Fruit fly (Drosophila melanogaster) whole organism, embryonic: ENCODE data around the gene CG34001.

Experiments
- Abd-B ChIP-seq: fragments of 200-800 bp; sonication (Bioruptor generic); optimal IDR thresholded peaks from 2 replicates; lab custom pipeline; 2018; ENCODE audit warnings: missing biosample characterization, mild to moderate bottlenecking, missing genetic modification characterization, moderate library complexity
- Aef1 ChIP-seq: fragments of 200-800 bp; sonication (Bioruptor generic); IDR thresholded peaks from 3 replicates; pipeline ENCODE4 v1.3.6; 2022; ENCODE audit warnings: missing biosample characterization, missing genetic modification characterization
- CG14667 ChIP-seq: fragments of 200-800 bp; sonication (Bioruptor generic); IDR thresholded peaks from 2 replicates; pipeline ENCODE4 v1.3.6; 2022; ENCODE audit warnings: missing biosample characterization, missing genetic modification characterization
- CG14710 ChIP-seq: fragments of 200-800 bp; sonication (Bioruptor generic); optimal IDR thresholded peaks from 3 replicates; lab custom pipeline; 2019; ENCODE audit warnings: missing biosample characterization, mild to moderate bottlenecking, missing genetic modification characterization, moderate library complexity
- CG15601 ChIP-seq: fragments of 200-800 bp; sonication (Bioruptor generic); optimal IDR thresholded peaks from 3 replicates; lab custom pipeline; 2019; ENCODE audit warnings: missing biosample characterization, mild to moderate bottlenecking, missing genetic modification characterization, moderate library complexity
- CG17359 ChIP-seq: fragments of 200-800 bp; sonication (Bioruptor generic); optimal IDR thresholded peaks from 3 replicates; lab custom pipeline; 2018; ENCODE audit warnings: missing biosample characterization, mild to moderate bottlenecking, missing genetic modification characterization, moderate library complexity
- CG3065 ChIP-seq: fragments of 200-800 bp; sonication (Bioruptor generic); optimal IDR thresholded peaks from 2 replicates; lab custom pipeline; 2016; ENCODE audit warnings: missing biosample characterization, missing genetic modification characterization
- CG32767 ChIP-seq: fragments of 200-800 bp; sonication (Bioruptor generic); IDR thresholded peaks from 2 replicates; pipeline ENCODE4 v1.3.6; 2022; ENCODE audit warnings: missing biosample characterization, missing genetic modification characterization
- CG33557 ChIP-seq: fragments of 200-800 bp; sonication (Bioruptor generic); optimal IDR thresholded peaks from 2 replicates; lab custom pipeline; 2019; ENCODE audit warnings: missing biosample characterization, mild to moderate bottlenecking, missing genetic modification characterization, moderate library complexity
- CG3726 ChIP-seq: fragments of 200-800 bp; sonication (Bioruptor generic); IDR thresholded peaks from 3 replicates; pipeline ENCODE4, ENCODE4 v1.3.6; 2022; ENCODE audit warnings: missing biosample characterization, missing genetic modification characterization
- CG3838 ChIP-seq: fragments of 200-800 bp; sonication (Bioruptor generic); optimal IDR thresholded peaks from 3 replicates; lab custom pipeline; 2016; ENCODE audit warnings: missing biosample characterization, missing genetic modification characterization
- CG6654 ChIP-seq: fragments of 200-800 bp; sonication (Bioruptor generic); optimal IDR thresholded peaks from 2 replicates; lab custom pipeline; 2017; ENCODE audit warnings: missing biosample characterization, mild to moderate bottlenecking, missing genetic modification characterization
- CG7963 ChIP-seq: fragments of 200-800 bp; sonication (Bioruptor generic); IDR thresholded peaks from 3 replicates; pipeline ENCODE4 v1.3.6; 2022; ENCODE audit warnings: missing biosample characterization, missing genetic modification characterization; ENCODE audit not compliant: partially characterized antibody
- CG9932 ChIP-seq: fragments of 200-800 bp; sonication (Bioruptor generic); IDR thresholded peaks from 2 replicates; pipeline ENCODE4 v1.3.6; 2022; ENCODE audit warnings: missing biosample characterization, missing genetic modification characterization
- Elba2 ChIP-seq: fragments of 200-800 bp; sonication (Bioruptor generic); optimal IDR thresholded peaks from 3 replicates; lab custom pipeline; 2016; ENCODE audit warnings: missing biosample characterization, missing genetic modification characterization
- HmgD ChIP-seq: fragments of 200-800 bp; sonication (Bioruptor generic); optimal IDR thresholded peaks from 3 replicates; lab custom pipeline; 2016; ENCODE audit warnings: missing biosample characterization, missing genetic modification characterization
- HmgZ ChIP-seq: fragments of 200-800 bp; sonication (Bioruptor generic); optimal IDR thresholded peaks from 2 replicates; lab custom pipeline; 2018; ENCODE audit warnings: missing biosample characterization, mild to moderate bottlenecking, missing genetic modification characterization
- Hr78 ChIP-seq, 2 experiments: fragments of 200-800 bp in 1 of 2; fragments of >200 bp in 1 of 2; sonication (Bioruptor generic) in 1 of 2; optimal IDR thresholded peaks; 2 replicates each; lab custom pipeline; 2017 to 2019; ENCODE audit warnings: missing biosample characterization in 2 of 2, missing genetic modification characterization in 2 of 2, mild to moderate bottlenecking in 1 of 2, moderate library complexity in 1 of 2
- Ravus ChIP-seq: fragments of 200-800 bp; sonication (Bioruptor generic); IDR thresholded peaks from 2 replicates; pipeline ENCODE4 v1.3.6; 2022; ENCODE audit warnings: missing biosample characterization, missing genetic modification characterization
- Scr ChIP-seq: fragments of 200-800 bp; sonication (Bioruptor generic); IDR thresholded peaks from 2 replicates; pipeline ENCODE4 v1.3.6; 2022; ENCODE audit warnings: missing biosample characterization, missing genetic modification characterization; ENCODE audit not compliant: partially characterized antibody
- Tbp ChIP-seq: fragments of >200 bp; optimal IDR thresholded peaks from 2 replicates; lab custom pipeline; 2018; ENCODE audit warnings: missing biosample characterization, missing genetic modification characterization
- Xrp1 ChIP-seq: fragments of 200-800 bp; sonication (Bioruptor generic); IDR thresholded peaks from 2 replicates; pipeline ENCODE4 v1.3.6; 2022; ENCODE audit warnings: missing biosample characterization, missing genetic modification characterization
- YL-1 ChIP-seq: fragments of 200-800 bp; sonication (Bioruptor generic); optimal IDR thresholded peaks from 3 replicates; lab custom pipeline; 2017; ENCODE audit warnings: missing biosample characterization, mild to moderate bottlenecking, missing genetic modification characterization
- al ChIP-seq: fragments of 200-800 bp; sonication (Bioruptor generic); IDR thresholded peaks from 2 replicates; pipeline ENCODE4 v1.3.6; 2022; ENCODE audit warnings: missing biosample characterization, missing genetic modification characterization
- bab2 ChIP-seq: fragments of 200-800 bp; sonication (Bioruptor generic); optimal IDR thresholded peaks from 2 replicates; lab custom pipeline; 2016; ENCODE audit warnings: missing biosample characterization, missing genetic modification characterization
- bbx ChIP-seq: fragments of 200-800 bp; sonication (Bioruptor generic); IDR thresholded peaks from 2 replicates; pipeline ENCODE4 v1.3.6; 2022; ENCODE audit warnings: missing biosample characterization, missing genetic modification characterization; ENCODE audit not compliant: partially characterized antibody
- cad ChIP-seq: fragments of >200 bp; optimal IDR thresholded peaks from 2 replicates; lab custom pipeline; 2017; ENCODE audit warnings: missing biosample characterization, missing genetic modification characterization
- cwo ChIP-seq: fragments of 200-800 bp; sonication (Bioruptor generic); optimal IDR thresholded peaks from 3 replicates; lab custom pipeline; 2017; ENCODE audit warnings: missing biosample characterization, missing genetic modification characterization, mild to moderate bottlenecking, moderate library complexity, missing genetic modification reagents
- dmrt11E ChIP-seq: fragments of 200-800 bp; sonication (Bioruptor generic); optimal IDR thresholded peaks from 3 replicates; lab custom pipeline; 2018; ENCODE audit warnings: missing biosample characterization, mild to moderate bottlenecking, missing genetic modification characterization, moderate library complexity
- dmrt99B ChIP-seq: fragments of 200-800 bp; sonication (Bioruptor generic); optimal IDR thresholded peaks from 2 replicates; lab custom pipeline; 2018; ENCODE audit warnings: missing biosample characterization, mild to moderate bottlenecking, missing genetic modification characterization, moderate library complexity
- gcm ChIP-seq: fragments of 200-800 bp; sonication (Bioruptor generic); optimal IDR thresholded peaks from 2 replicates; lab custom pipeline; 2019; ENCODE audit warnings: missing biosample characterization, mild to moderate bottlenecking, missing genetic modification characterization, moderate library complexity
- ham ChIP-seq: fragments of 200-800 bp; sonication (Bioruptor generic); IDR thresholded peaks from 2 replicates; pipeline ENCODE4 v1.3.6; 2022; ENCODE audit warnings: missing biosample characterization, missing genetic modification characterization
- lilli ChIP-seq: fragments of 200-800 bp; sonication (Bioruptor generic); optimal IDR thresholded peaks from 3 replicates; lab custom pipeline; 2016; ENCODE audit warnings: missing biosample characterization, missing genetic modification characterization
- lov ChIP-seq, 2 experiments: fragments of 200-800 bp in 1 of 2; fragments of >200 bp in 1 of 2; sonication (Bioruptor generic) in 1 of 2; IDR thresholded peaks in 1 of 2; optimal IDR thresholded peaks in 1 of 2; 2 replicates in 1 of 2; 3 replicates in 1 of 2; pipeline versions ENCODE4 v1.3.6 to Lab custom; 2017 to 2022; ENCODE audit warnings: missing biosample characterization in 1 of 2, missing genetic modification characterization in 1 of 2
- mld ChIP-seq: fragments of 200-800 bp; sonication (Bioruptor generic); IDR thresholded peaks from 3 replicates; pipeline ENCODE4 v1.3.6; 2022; ENCODE audit warnings: missing biosample characterization, missing genetic modification characterization; ENCODE audit not compliant: partially characterized antibody
- otp ChIP-seq: fragments of 200-800 bp; sonication (Bioruptor generic); IDR thresholded peaks from 3 replicates; pipeline ENCODE4, ENCODE4 v1.3.6; 2022; ENCODE audit warnings: missing biosample characterization, missing genetic modification characterization
- p53 ChIP-seq: fragments of 200-800 bp; sonication (Bioruptor generic); optimal IDR thresholded peaks from 2 replicates; lab custom pipeline; 2016; ENCODE audit warnings: missing biosample characterization, missing genetic modification characterization
- pfk ChIP-seq: fragments of 200-800 bp; sonication (Bioruptor generic); optimal IDR thresholded peaks from 2 replicates; lab custom pipeline; 2018; ENCODE audit warnings: missing biosample characterization, mild to moderate bottlenecking, missing genetic modification characterization, moderate library complexity
- prd ChIP-seq, 3 experiments: fragments of >200 bp in 2 of 3; fragments of 200-800 bp in 1 of 3; sonication (Bioruptor generic) in 1 of 3; optimal IDR thresholded peaks in 2 of 3; IDR thresholded peaks in 1 of 3; 2 replicates in 2 of 3; 3 replicates in 1 of 3; pipeline versions ENCODE4 v1.3.6 to Lab custom; 2017 to 2022; ENCODE audit warnings: missing biosample characterization in 1 of 3, missing genetic modification characterization in 1 of 3
- run ChIP-seq: fragments of 200-800 bp; sonication (Bioruptor generic); optimal IDR thresholded peaks from 3 replicates; lab custom pipeline; 2018; ENCODE audit warnings: missing biosample characterization, mild to moderate bottlenecking, missing genetic modification characterization
- sd ChIP-seq: fragments of 200-800 bp; sonication (Bioruptor generic); optimal IDR thresholded peaks from 3 replicates; lab custom pipeline; 2018; ENCODE audit warnings: missing biosample characterization, mild to moderate bottlenecking, missing genetic modification characterization, moderate library complexity
- sna ChIP-seq: fragments of 200-800 bp; sonication (Bioruptor generic); IDR thresholded peaks from 2 replicates; pipeline ENCODE4 v1.3.6; 2022; ENCODE audit warnings: missing biosample characterization, missing genetic modification characterization; ENCODE audit not compliant: partially characterized antibody
- tap ChIP-seq: fragments of 200-800 bp; optimal IDR thresholded peaks from 3 replicates; lab custom pipeline; 2019; ENCODE audit warnings: missing biosample characterization, mild to moderate bottlenecking, missing genetic modification characterization, moderate library complexity
- tio ChIP-seq: fragments of 200-800 bp; sonication (Bioruptor generic); optimal IDR thresholded peaks from 2 replicates; lab custom pipeline; 2017; ENCODE audit warnings: missing biosample characterization, missing genetic modification characterization, inconsistent platforms
- tup ChIP-seq: fragments of 200-800 bp; sonication (Bioruptor generic); optimal IDR thresholded peaks from 2 replicates; lab custom pipeline; 2016; ENCODE audit warnings: missing biosample characterization, mild to moderate bottlenecking, missing genetic modification characterization, moderate library complexity
- twi ChIP-seq: fragments of 200-800 bp; optimal IDR thresholded peaks from 2 replicates; lab custom pipeline; 2019; ENCODE audit warnings: missing biosample characterization, mild to moderate bottlenecking, missing genetic modification characterization, moderate library complexity
- vnd ChIP-seq: fragments of 200-800 bp; sonication (Bioruptor generic); IDR thresholded peaks from 3 replicates; pipeline ENCODE4 v1.3.6; 2022; ENCODE audit warnings: missing biosample characterization, missing genetic modification characterization; ENCODE audit not compliant: partially characterized antibody

Gene CG34001

dm6 chr3L:10665433-10666150, 34.7 kb downstream of the CG34001 start (continued):
- TF ChIP-seq Hr78 (GFP tag; optimal IDR thresholded peaks at IDR 0.05; lab: Kevin White, UChicago) = peak in 1 of 2 experiments; percentile 96
- TF ChIP-seq CG17359 (tag; lab: Kevin White, UChicago) = peak; percentile 98
- TF ChIP-seq cwo (GFP tag; lab: Kevin White, UChicago) = peak; percentile 94
- TF ChIP-seq dmrt11E = peak; percentile 98
- TF ChIP-seq CG9932 (GFP tag; lab: Robert Waterston, UW) = peak; percentile 79
- peak; percentile 97 for TF ChIP-seq HmgZ (tag; lab: Kevin White, UChicago)
- peak; percentile 93 for TF ChIP-seq CG32767 (GFP tag; lab: Robert Waterston, UW)
- TF ChIP-seq CG14667 = peak; percentile 86
- TF ChIP-seq HmgD = no peak
- no peak for TF ChIP-seq vnd (GFP tag; lab: Robert Waterston, UW)
- no peak for TF ChIP-seq prd (optimal IDR thresholded peaks at IDR 0.05; lab: Kevin White, UChicago)
- peak; percentile 94 for TF ChIP-seq prd (GFP tag; IDR thresholded peaks at IDR 0.05; lab: Robert Waterston, UW)
- peak; percentile 99 for TF ChIP-seq twi (tag; lab: Kevin White, UChicago)
- no peak for TF ChIP-seq mld (GFP tag; lab: Robert Waterston, UW)
- TF ChIP-seq Tbp (GFP tag; lab: Kevin White, UChicago) = no peak
- TF ChIP-seq Elba2 (GFP tag; lab: Kevin White, UChicago) = peak; percentile 66
- peak; percentile 70 for TF ChIP-seq tup (GFP tag; lab: Kevin White, UChicago)
- TF ChIP-seq tio = peak; percentile 97
- TF ChIP-seq CG14710 (tag; lab: Kevin White, UChicago) = peak; percentile 98
- TF ChIP-seq Abd-B (GFP tag; lab: Kevin White, UChicago) = peak; percentile 98
- TF ChIP-seq tap (tag; lab: Kevin White, UChicago) = peak; percentile 98
- TF ChIP-seq bbx (GFP tag; lab: Robert Waterston, UW) = no peak
- peak; percentile 82 for TF ChIP-seq CG6654 (GFP tag; lab: Kevin White, UChicago)
- TF ChIP-seq run (tag; lab: Kevin White, UChicago) = peak; percentile 98
- TF ChIP-seq sd (tag; lab: Kevin White, UChicago) = peak; percentile 89
- peak; percentile 98 for TF ChIP-seq Xrp1 (GFP tag; lab: Robert Waterston, UW)
- peak; percentile 98 for TF ChIP-seq CG15601 (tag; lab: Kevin White, UChicago)
- peak; percentile 99 for TF ChIP-seq dmrt99B (tag; lab: Kevin White, UChicago)
- peak; percentile 48 for TF ChIP-seq pfk (GFP tag; lab: Kevin White, UChicago)

dm6 chr3L:10666511-10667003, 35.7 kb downstream of the CG34001 start:
- TF ChIP-seq CG3726 (GFP tag; lab: Robert Waterston, UW) (no peak), CG3838 (GFP tag; lab: Kevin White, UChicago) (no peak), YL-1 (GFP tag; lab: Kevin White, UChicago) (no peak), CG7963 (GFP tag; lab: Robert Waterston, UW) (no peak), cad (GFP tag; lab: Kevin White, UChicago) (peak; percentile 15), gcm (GFP tag; lab: Kevin White, UChicago) (peak; percentile 95), al (no peak), bab2 (GFP tag; lab: Kevin White, UChicago) (no peak), p53 (GFP tag; lab: Kevin White, UChicago) (no peak), CG33557 (no peak), Scr (GFP tag; lab: Robert Waterston, UW) (no peak), CG14710 (tag; lab: Kevin White, UChicago) (no peak), ham (GFP tag; lab: Robert Waterston, UW) (no peak), Aef1 (GFP tag; lab: Robert Waterston, UW) (no peak), Ravus (no peak), otp (GFP tag; lab: Robert Waterston, UW) (peak; percentile 42; the same call in 1 of the 3 replicates), lov (optimal IDR thresholded peaks at IDR 0.05; lab: Kevin White, UChicago) (no peak), lov (GFP tag; IDR thresholded peaks at IDR 0.05; lab: Robert Waterston, UW) (no peak), sna (GFP tag; lab: Robert Waterston, UW) (no peak), CG3065 (GFP tag; lab: Kevin White, UChicago) (no peak), lilli (GFP tag; lab: Kevin White, UChicago) (no peak)
